Worm (Caenorhabditis elegans): ENCODE results near the gene ire-1.

DNA sequence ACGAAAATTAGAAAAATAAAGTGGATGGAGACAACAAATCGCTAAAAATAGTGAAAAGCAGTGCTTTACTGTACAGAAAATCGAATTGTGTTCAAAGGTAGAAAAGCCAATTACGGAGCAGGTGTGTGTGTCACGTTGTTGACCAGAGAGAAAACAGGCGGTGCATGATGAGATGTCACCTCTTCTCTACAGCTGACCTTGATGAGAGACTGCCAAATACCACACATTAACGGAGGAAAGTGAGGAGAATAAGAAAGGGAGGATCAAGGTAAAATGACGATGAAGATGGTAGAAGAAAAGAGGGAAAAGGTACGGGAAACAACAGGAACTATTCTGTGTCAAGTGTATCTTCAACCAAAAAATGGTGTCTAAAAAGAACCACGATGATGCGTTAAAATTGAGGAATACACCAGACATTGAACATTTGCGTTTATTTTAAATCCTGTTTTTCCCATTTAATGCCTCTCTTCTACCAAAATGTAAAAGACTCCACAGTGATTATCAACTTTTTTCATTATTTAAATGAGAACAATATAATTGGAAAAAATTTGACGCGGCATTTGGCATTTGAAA is 25.4 kb downstream of the ire-1 start:
- TF ChIP-seq elt-1 (tag; optimal IDR thresholded peaks at IDR 0.05), result no peak
- no peak for TF ChIP-seq fkh-10 (GFP tag; optimal IDR thresholded peaks at IDR 0.05)
- TF ChIP-seq nhr-77 (tag; optimal IDR thresholded peaks at IDR 0.05), result no peak
- TF ChIP-seq tbx-2 (tag; optimal IDR thresholded peaks at IDR 0.05), result no peak
- no peak for TF ChIP-seq ama-1 (optimal IDR thresholded peaks at IDR 0.05)
- no peak for TF ChIP-seq snpc-4 (tag; optimal IDR thresholded peaks at IDR 0.05)
- TF ChIP-seq skn-1 (tag; optimal IDR thresholded peaks at IDR 0.05), result no peak
- no peak for TF ChIP-seq egl-27 (tag; optimal IDR thresholded peaks at IDR 0.05)
- no peak for TF ChIP-seq nhr-11 (tag; optimal IDR thresholded peaks at IDR 0.05)
- TF ChIP-seq ceh-9 (tag; optimal IDR thresholded peaks at IDR 0.05), result no peak

All from whole organism, L3 larva.